Worm (Caenorhabditis elegans) whole organism, L3 larva: ENCODE results near the gene hrpf-2.

Experiments
- R02D3.7 ChIP-seq: fragments of 150-350 bp; optimal IDR thresholded peaks from 2 replicates; lab custom pipeline; 2014; ENCODE audit warnings: missing biosample characterization, missing genetic modification characterization
- ZK546.5 ChIP-seq: sonication (generic microtip); optimal IDR thresholded peaks from 2 replicates; lab custom pipeline; 2017; ENCODE audit warnings: missing biosample characterization, missing genetic modification characterization
- aly-2 ChIP-seq: fragments of 150-350 bp; optimal IDR thresholded peaks from 2 replicates; lab custom pipeline; 2014; ENCODE audit warnings: missing biosample characterization, missing genetic modification characterization
- ama-1 ChIP-seq: fragments of 150-350 bp; optimal IDR thresholded peaks from 2 replicates; lab custom pipeline; 2018
- ceh-16 ChIP-seq: sonication (generic microtip); optimal IDR thresholded peaks from 2 replicates; lab custom pipeline; 2017; ENCODE audit warnings: missing biosample characterization, missing genetic modification characterization
- ceh-28 ChIP-seq: fragments of 150-350 bp; optimal IDR thresholded peaks from 2 replicates; lab custom pipeline; 2014; ENCODE audit warnings: missing biosample characterization, missing genetic modification reagents, missing genetic modification characterization
- ceh-82 ChIP-seq: fragments of 150-350 bp; optimal IDR thresholded peaks from 2 replicates; lab custom pipeline; 2014; ENCODE audit warnings: missing biosample characterization, missing genetic modification characterization
- ceh-9 ChIP-seq: sonication (generic microtip); optimal IDR thresholded peaks from 2 replicates; lab custom pipeline; 2018; ENCODE audit warnings: missing biosample characterization, missing genetic modification characterization
- daf-12 ChIP-seq: fragments of 150-350 bp; optimal IDR thresholded peaks from 2 replicates; lab custom pipeline; 2014; ENCODE audit warnings: missing biosample characterization, missing genetic modification reagents, missing genetic modification characterization
- egl-27 ChIP-seq: sonication (generic microtip); optimal IDR thresholded peaks from 4 replicates; lab custom pipeline; 2017; ENCODE audit warnings: missing biosample characterization, missing genetic modification reagents, missing genetic modification characterization
- egl-5 ChIP-seq: fragments of 150-350 bp; optimal IDR thresholded peaks from 2 replicates; lab custom pipeline; 2017; ENCODE audit warnings: missing biosample characterization, missing genetic modification reagents, missing genetic modification characterization, inconsistent platforms
- elt-1 ChIP-seq: fragments of 150-350 bp; optimal IDR thresholded peaks from 2 replicates; lab custom pipeline; 2014; ENCODE audit warnings: missing biosample characterization, missing genetic modification characterization
- elt-2 ChIP-seq: sonication (generic microtip); optimal IDR thresholded peaks from 2 replicates; lab custom pipeline; 2016; ENCODE audit warnings: missing genetic modification reagents, mild to moderate bottlenecking, missing genetic modification characterization, missing compliant biosample characterization
- elt-3 ChIP-seq, 3 experiments: fragments of 150-350 bp in 1 of 3; sonication (generic microtip) in 2 of 3; optimal IDR thresholded peaks; 2 replicates in 2 of 3; 4 replicates in 1 of 3; lab custom pipeline; 2014 to 2017; ENCODE audit warnings: missing biosample characterization in 3 of 3, missing genetic modification characterization in 3 of 3
- eor-1 ChIP-seq, 2 experiments: fragments of 150-350 bp; optimal IDR thresholded peaks; 2 replicates each; lab custom pipeline; 2014 to 2018; ENCODE audit warnings: missing biosample characterization in 2 of 2, missing genetic modification characterization in 2 of 2
- fkh-10 ChIP-seq: sonication (generic microtip); optimal IDR thresholded peaks from 2 replicates; lab custom pipeline; 2017; ENCODE audit warnings: missing biosample characterization, missing genetic modification reagents, missing genetic modification characterization
- fkh-2 ChIP-seq: fragments of 150-350 bp; optimal IDR thresholded peaks from 2 replicates; lab custom pipeline; 2014; ENCODE audit warnings: missing biosample characterization, missing genetic modification reagents, missing genetic modification characterization
- fos-1 ChIP-seq: fragments of 150-350 bp; optimal IDR thresholded peaks from 2 replicates; lab custom pipeline; 2014; ENCODE audit warnings: missing biosample characterization, missing genetic modification characterization
- hmg-11 ChIP-seq: sonication (generic microtip); optimal IDR thresholded peaks from 2 replicates; lab custom pipeline; 2016; ENCODE audit warnings: missing genetic modification characterization, missing compliant biosample characterization
- jun-1 ChIP-seq: fragments of 150-350 bp; optimal IDR thresholded peaks from 2 replicates; lab custom pipeline; 2014; ENCODE audit warnings: missing biosample characterization, missing genetic modification reagents, missing genetic modification characterization
- lin-15B ChIP-seq: fragments of 150-350 bp; optimal IDR thresholded peaks from 2 replicates; lab custom pipeline; 2014; ENCODE audit warnings: missing biosample characterization, missing genetic modification characterization
- lin-39 ChIP-seq: fragments of 150-350 bp; optimal IDR thresholded peaks from 2 replicates; lab custom pipeline; 2018; ENCODE audit warnings: missing biosample characterization, missing genetic modification reagents, missing genetic modification characterization
- lsy-12 ChIP-seq: sonication (generic microtip); optimal IDR thresholded peaks from 2 replicates; lab custom pipeline; 2016; ENCODE audit warnings: mild to moderate bottlenecking, missing genetic modification characterization, missing compliant biosample characterization
- mdl-1 ChIP-seq: fragments of 150-350 bp; optimal IDR thresholded peaks from 2 replicates; lab custom pipeline; 2014; ENCODE audit warnings: missing biosample characterization, missing genetic modification characterization
- mml-1 ChIP-seq: fragments of 150-350 bp; sonication (generic microtip); optimal IDR thresholded peaks from 3 replicates; lab custom pipeline; 2014; ENCODE audit warnings: missing biosample characterization, missing genetic modification characterization
- nfya-1 ChIP-seq: sonication (generic microtip); optimal IDR thresholded peaks from 2 replicates; lab custom pipeline; 2017; ENCODE audit warnings: missing genetic modification characterization, mild to moderate bottlenecking, missing compliant biosample characterization, antibody characterized with exemption, moderate library complexity; ENCODE audit not compliant: insufficient read depth
- nhr-11 ChIP-seq: fragments of 150-350 bp; optimal IDR thresholded peaks from 2 replicates; lab custom pipeline; 2014; ENCODE audit warnings: missing biosample characterization, missing genetic modification characterization
- nhr-12 ChIP-seq: fragments of 150-350 bp; optimal IDR thresholded peaks from 2 replicates; lab custom pipeline; 2014; ENCODE audit warnings: missing biosample characterization, missing genetic modification characterization
- nhr-23 ChIP-seq: fragments of 150-350 bp; optimal IDR thresholded peaks from 2 replicates; lab custom pipeline; 2014; ENCODE audit warnings: missing biosample characterization, missing genetic modification reagents, missing genetic modification characterization
- nhr-237 ChIP-seq: fragments of 150-350 bp; optimal IDR thresholded peaks from 2 replicates; lab custom pipeline; 2014; ENCODE audit warnings: missing biosample characterization, missing genetic modification characterization
- nhr-25 ChIP-seq: sonication (generic microtip); optimal IDR thresholded peaks from 2 replicates; lab custom pipeline; 2017; ENCODE audit warnings: missing biosample characterization, missing genetic modification characterization
- nhr-28 ChIP-seq: fragments of 150-350 bp; optimal IDR thresholded peaks from 2 replicates; lab custom pipeline; 2014; ENCODE audit warnings: missing biosample characterization, missing genetic modification characterization
- nhr-43 ChIP-seq: sonication (generic microtip); optimal IDR thresholded peaks from 2 replicates; lab custom pipeline; 2016; ENCODE audit warnings: mild to moderate bottlenecking, missing genetic modification characterization, missing compliant biosample characterization; ENCODE audit not compliant: poor library complexity, severe bottlenecking
- nhr-67 ChIP-seq: fragments of 150-350 bp; optimal IDR thresholded peaks from 2 replicates; lab custom pipeline; 2014; ENCODE audit warnings: missing biosample characterization, missing genetic modification characterization
- nhr-76 ChIP-seq: fragments of 150-350 bp; sonication (generic microtip); optimal IDR thresholded peaks from 5 replicates; lab custom pipeline; 2014; ENCODE audit warnings: missing biosample characterization, missing genetic modification characterization
- nhr-77 ChIP-seq: fragments of 150-350 bp; optimal IDR thresholded peaks from 2 replicates; lab custom pipeline; 2014; ENCODE audit warnings: missing biosample characterization, missing genetic modification characterization
- pha-4 ChIP-seq: fragments of 150-350 bp; optimal IDR thresholded peaks from 2 replicates; lab custom pipeline; 2014; ENCODE audit warnings: missing biosample characterization, missing genetic modification reagents, missing genetic modification characterization
- pqm-1 ChIP-seq: fragments of 150-350 bp; optimal IDR thresholded peaks from 2 replicates; lab custom pipeline; 2017; ENCODE audit warnings: missing biosample characterization, missing genetic modification characterization, inconsistent platforms
- sea-2 ChIP-seq: fragments of 150-350 bp; sonication (generic microtip); optimal IDR thresholded peaks from 4 replicates; lab custom pipeline; 2014; ENCODE audit warnings: missing biosample characterization, missing genetic modification reagents, missing genetic modification characterization
- skn-1 ChIP-seq: fragments of 150-350 bp; optimal IDR thresholded peaks from 2 replicates; lab custom pipeline; 2014; ENCODE audit warnings: missing biosample characterization, missing genetic modification characterization
- snpc-4 ChIP-seq: fragments of 150-350 bp; optimal IDR thresholded peaks from 2 replicates; lab custom pipeline; 2014; ENCODE audit warnings: missing biosample characterization, missing genetic modification characterization
- tbx-2 ChIP-seq: sonication (generic microtip); optimal IDR thresholded peaks from 2 replicates; lab custom pipeline; 2016; ENCODE audit warnings: mild to moderate bottlenecking, missing genetic modification characterization, missing compliant biosample characterization
- unc-39 ChIP-seq: sonication (generic microtip); optimal IDR thresholded peaks from 4 replicates; lab custom pipeline; 2017; ENCODE audit warnings: missing biosample characterization, missing genetic modification characterization
- unc-62 ChIP-seq: fragments of 150-350 bp; sonication (generic microtip); optimal IDR thresholded peaks from 4 replicates; lab custom pipeline; 2014; ENCODE audit warnings: missing biosample characterization, missing genetic modification reagents, missing genetic modification characterization
- zag-1 ChIP-seq: fragments of 150-350 bp; optimal IDR thresholded peaks from 2 replicates; lab custom pipeline; 2014; ENCODE audit warnings: missing biosample characterization, missing genetic modification characterization
- ztf-11 ChIP-seq: fragments of 150-350 bp; optimal IDR thresholded peaks from 2 replicates; lab custom pipeline; 2014; ENCODE audit warnings: missing biosample characterization, missing genetic modification characterization
- ztf-4 ChIP-seq: fragments of 150-350 bp; optimal IDR thresholded peaks from 2 replicates; lab custom pipeline; 2014; ENCODE audit warnings: missing biosample characterization, missing genetic modification characterization

Gene hrpf-2

ce11 chrIV:6376473-6377115 is at the start of gene hrpf-2, which contains the start of gene bli-6:
Gene hrpf-2, minus strand, starts transcription at chrIV:6376523.
Gene bli-6, plus strand, starts transcription at chrIV:6377065.
- TF ChIP-seq zag-1 (no peak), nhr-12 (no peak), ceh-28 (tag; lab: Kevin White, UChicago) (no peak), ceh-9 (tag; lab: Kevin White, UChicago) (no peak), nhr-43 (tag; lab: Kevin White, UChicago) (peak; percentile 45), pha-4 (tag; lab: Kevin White, UChicago) (peak; percentile 89), nhr-25 (peak; percentile 56), nfya-1 (peak; percentile 70), ztf-4 (tag; lab: Kevin White, UChicago) (no peak), tbx-2 (tag; lab: Kevin White, UChicago) (no peak), elt-3 (tag; optimal IDR thresholded peaks at IDR 0.05; lab: Kevin White, UChicago) (no peak), ZK546.5 (tag; lab: Kevin White, UChicago) (no peak), elt-2 (tag; lab: Kevin White, UChicago) (peak; percentile 46), nhr-237 (tag; lab: Kevin White, UChicago) (no peak), egl-5 (tag; lab: Kevin White, UChicago) (no peak), nhr-23 (tag; lab: Kevin White, UChicago) (peak; percentile 69), skn-1 (no peak), snpc-4 (peak; percentile 79), unc-39 (tag; lab: Kevin White, UChicago) (no peak), nhr-28 (no peak), fkh-10 (GFP tag; lab: Kevin White, UChicago) (no peak), eor-1 (tag; optimal IDR thresholded peaks at IDR 0.05; lab: Kevin White, UChicago) (no peak), sea-2 (GFP tag; lab: Kevin White, UChicago) (no peak), mdl-1 (tag; lab: Kevin White, UChicago) (no peak), lin-15B (tag; lab: Kevin White, UChicago) (peak; percentile 95), fos-1 (tag; lab: Kevin White, UChicago) (no peak), elt-1 (no peak), ama-1 (no peak), nhr-11 (no peak), pqm-1 (tag; lab: Kevin White, UChicago) (no peak), ztf-11 (tag; lab: Kevin White, UChicago) (no peak), lsy-12 (tag; lab: Kevin White, UChicago) (no peak), mml-1 (no peak), nhr-67 (tag; lab: Kevin White, UChicago) (no peak), unc-62 (no peak), R02D3.7 (tag; lab: Kevin White, UChicago) (peak; percentile 81), daf-12 (tag; lab: Kevin White, UChicago) (no peak), aly-2 (tag; lab: Kevin White, UChicago) (no peak), hmg-11 (tag; lab: Kevin White, UChicago) (peak; percentile 70), ceh-16 (tag; lab: Kevin White, UChicago) (no peak), ceh-82 (tag; lab: Kevin White, UChicago) (no peak), jun-1 (tag; lab: Kevin White, UChicago) (peak; percentile 21), nhr-77 (tag; lab: Kevin White, UChicago) (no peak), nhr-76 (tag; lab: Kevin White, UChicago) (no peak), fkh-2 (tag; lab: Kevin White, UChicago) (no peak), egl-27 (no peak), lin-39 (tag; lab: Kevin White, UChicago) (peak; percentile 63)
